Worm (Caenorhabditis elegans): ENCODE data around the gene R09A8.2.

- no peak for TF ChIP-seq ceh-36 (tag; optimal IDR thresholded peaks at IDR 0.05)
- TF ChIP-seq ets-7 (tag; optimal IDR thresholded peaks at IDR 0.05) = no peak
- no peak for TF ChIP-seq B0310.2 (tag; optimal IDR thresholded peaks at IDR 0.05)
- TF ChIP-seq scrt-1 (GFP tag; IDR thresholded peaks at IDR 0.05) = no peak
- TF ChIP-seq ama-1 (optimal IDR thresholded peaks at IDR 0.05) = no peak
- no peak for TF ChIP-seq flt-1 (GFP tag; IDR thresholded peaks at IDR 0.05)
- TF ChIP-seq tbx-11 (GFP tag; IDR thresholded peaks at IDR 0.05) = no peak
Measured at ce11 chrX:12630005-12630404, 10.7 kb downstream of the R09A8.2 start.

Data from whole organism, early embryonic.